Fruit fly (Drosophila melanogaster) whole organism, wandering third instar larva: ENCODE data around the gene Nse4.

ENCODE experiments used
- Abd-B ChIP-seq: fragments of >200 bp; optimal IDR thresholded peaks from 2 replicates; lab custom pipeline; 2017; ENCODE audit warnings: missing biosample characterization, missing genetic modification characterization
- CG32264 ChIP-seq: fragments of 200-800 bp; sonication (Bioruptor generic); optimal IDR thresholded peaks from 2 replicates; lab custom pipeline; 2016; ENCODE audit warnings: missing biosample characterization, missing genetic modification characterization
- CG9705 ChIP-seq: fragments of 200-800 bp; sonication (Bioruptor generic); optimal IDR thresholded peaks from 2 replicates; lab custom pipeline; 2018; ENCODE audit warnings: missing biosample characterization, mild to moderate bottlenecking, missing genetic modification characterization
- CrebA ChIP-seq: fragments of 200-800 bp; sonication (Bioruptor generic); optimal IDR thresholded peaks from 2 replicates; lab custom pipeline; 2016; ENCODE audit warnings: missing biosample characterization, mild to moderate bottlenecking, missing genetic modification characterization, borderline replicate concordance
- Dfd ChIP-seq: fragments of >200 bp; optimal IDR thresholded peaks from 2 replicates; lab custom pipeline; 2017; ENCODE audit warnings: missing biosample characterization, missing genetic modification characterization
- Dif ChIP-seq: fragments of 200-275, 200-300 bp; sonication (Bioruptor generic); optimal IDR thresholded peaks from 2 replicates; lab custom pipeline; 2018; ENCODE audit warnings: missing biosample characterization, missing genetic modification characterization; ENCODE audit not compliant: partially characterized antibody
- GATAd ChIP-seq: sonication (Bioruptor generic); optimal IDR thresholded peaks from 2 replicates; lab custom pipeline; 2016; ENCODE audit warnings: missing biosample characterization, missing genetic modification characterization
- HLH106 ChIP-seq: fragments of 200-800 bp; optimal IDR thresholded peaks from 3 replicates; lab custom pipeline; 2019; ENCODE audit warnings: missing biosample characterization, mild to moderate bottlenecking, missing genetic modification characterization, moderate library complexity
- Hnf4 ChIP-seq: fragments of 200-800 bp; sonication (Bioruptor generic); optimal IDR thresholded peaks from 2 replicates; lab custom pipeline; 2016; ENCODE audit warnings: missing biosample characterization, mild to moderate bottlenecking, missing genetic modification characterization
- Hr78 ChIP-seq: fragments of >200 bp; optimal IDR thresholded peaks from 2 replicates; lab custom pipeline; 2017; ENCODE audit warnings: missing biosample characterization, missing genetic modification characterization
- Mio ChIP-seq: sonication (Bioruptor generic); optimal IDR thresholded peaks from 2 replicates; lab custom pipeline; 2016; ENCODE audit warnings: missing biosample characterization, missing genetic modification characterization
- Myc ChIP-seq: fragments of >200 bp; optimal IDR thresholded peaks from 2 replicates; lab custom pipeline; 2017
- N ChIP-seq: fragments of >200 bp; optimal IDR thresholded peaks from 2 replicates; lab custom pipeline; 2018; ENCODE audit warnings: missing biosample characterization, missing external identifiers, missing genetic modification characterization
- OdsH ChIP-seq: fragments of 200-800 bp; sonication (Bioruptor generic); optimal IDR thresholded peaks from 2 replicates; lab custom pipeline; 2016; ENCODE audit warnings: missing biosample characterization, mild to moderate bottlenecking, missing genetic modification characterization
- Vsx2 ChIP-seq: fragments of 200-300, 225-300 bp; sonication (Bioruptor generic); optimal IDR thresholded peaks from 2 replicates; lab custom pipeline; 2018; ENCODE audit warnings: missing biosample characterization, missing genetic modification characterization; ENCODE audit not compliant: partially characterized antibody
- br ChIP-seq: fragments of 200-800 bp; sonication (Bioruptor generic); optimal IDR thresholded peaks from 2 replicates; lab custom pipeline; 2016; ENCODE audit warnings: missing biosample characterization, missing genetic modification characterization
- brk ChIP-seq: fragments of 200-800 bp; sonication (Bioruptor generic); optimal IDR thresholded peaks from 2 replicates; lab custom pipeline; 2016; ENCODE audit warnings: missing biosample characterization, mild to moderate bottlenecking, missing genetic modification characterization
- dl ChIP-seq, 2 experiments: fragments of 175-275, 200-275 bp in 1 of 2; fragments of 200-275 bp in 1 of 2; sonication (Bioruptor generic); optimal IDR thresholded peaks; lab custom pipeline; 2018; ENCODE audit warnings: mild to moderate bottlenecking in 2 of 2, missing biosample characterization in 2 of 2, missing genetic modification characterization in 2 of 2, moderate library complexity in 2 of 2; ENCODE audit not compliant: partially characterized antibody in 2 of 2, insufficient read depth in 1 of 2
- dmrt93B ChIP-seq: fragments of 200-800 bp; sonication (Bioruptor generic); optimal IDR thresholded peaks from 2 replicates; lab custom pipeline; 2018; ENCODE audit warnings: missing biosample characterization, mild to moderate bottlenecking, missing genetic modification characterization
- dsf ChIP-seq: sonication (Bioruptor generic); optimal IDR thresholded peaks from 2 replicates; lab custom pipeline; 2016; ENCODE audit warnings: missing biosample characterization, missing genetic modification characterization, borderline replicate concordance
- ey ChIP-seq: fragments of 200-800 bp; sonication (Bioruptor generic); optimal IDR thresholded peaks from 2 replicates; lab custom pipeline; 2016; ENCODE audit warnings: missing biosample characterization, missing genetic modification characterization
- foxo ChIP-seq, 2 experiments: fragments of 200-800 bp; sonication (Bioruptor generic); optimal IDR thresholded peaks; 2 replicates in 1 of 2; 3 replicates in 1 of 2; lab custom pipeline; 2016 to 2017; ENCODE audit warnings: missing biosample characterization in 2 of 2, missing genetic modification characterization in 2 of 2
- jim ChIP-seq: fragments of 175-275, 200-325 bp; sonication (Bioruptor generic); optimal IDR thresholded peaks from 2 replicates; lab custom pipeline; 2016; ENCODE audit warnings: missing biosample characterization, mild to moderate bottlenecking, missing genetic modification characterization
- lola ChIP-seq: fragments of >200 bp; optimal IDR thresholded peaks from 2 replicates; lab custom pipeline; 2017; ENCODE audit warnings: missing biosample characterization, missing genetic modification characterization
- pan ChIP-seq: fragments of >200 bp; optimal IDR thresholded peaks from 2 replicates; lab custom pipeline; 2017
- rgr ChIP-seq: fragments of 200-800 bp; sonication (Bioruptor generic); optimal IDR thresholded peaks from 3 replicates; lab custom pipeline; 2016; ENCODE audit warnings: missing biosample characterization, mild to moderate bottlenecking, missing genetic modification characterization
- sage ChIP-seq: fragments of 200-800 bp; sonication (Bioruptor generic); optimal IDR thresholded peaks from 2 replicates; lab custom pipeline; 2016; ENCODE audit warnings: missing biosample characterization, mild to moderate bottlenecking, missing genetic modification characterization
- sv ChIP-seq: fragments of 200-800 bp; sonication (Bioruptor generic); optimal IDR thresholded peaks from 3 replicates; lab custom pipeline; 2016; ENCODE audit warnings: missing biosample characterization, missing genetic modification characterization
- tai ChIP-seq: sonication (Bioruptor generic); optimal IDR thresholded peaks from 2 replicates; lab custom pipeline; 2016; ENCODE audit warnings: missing biosample characterization, missing genetic modification characterization
- usp ChIP-seq: fragments of >200 bp; optimal IDR thresholded peaks from 2 replicates; lab custom pipeline; 2017; ENCODE audit warnings: missing biosample characterization, missing genetic modification characterization
- woc ChIP-seq: sonication (Bioruptor generic); optimal IDR thresholded peaks from 2 replicates; lab custom pipeline; 2016; ENCODE audit warnings: missing biosample characterization, mild to moderate bottlenecking, missing genetic modification characterization

The Nse4 gene

DNA sequence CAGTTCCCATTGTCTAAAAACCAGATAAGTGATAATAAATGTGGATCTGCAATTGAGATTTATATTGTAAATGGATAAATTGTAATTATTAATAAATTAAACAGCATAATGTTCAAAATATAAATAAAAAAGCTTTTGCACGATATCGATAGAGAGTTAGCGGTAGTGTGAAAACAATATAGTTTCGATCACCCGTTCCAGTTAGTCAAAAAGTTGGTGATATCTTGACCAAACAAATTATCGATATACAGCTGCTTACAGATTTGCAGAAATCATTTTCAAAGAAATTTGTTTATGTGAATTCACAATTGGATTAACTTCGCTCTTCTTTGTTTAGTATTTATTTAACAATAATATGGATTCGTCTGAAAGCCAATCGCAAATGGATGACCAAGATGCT is at the start of gene Nse4:
Gene Nse4 (plus strand): TSS at position 267 of the 400 bp plus-strand sequence.
- TF ChIP-seq woc (GFP tag; lab: Kevin White, UChicago) (no peak), CG32264 (GFP tag; lab: Kevin White, UChicago) (no peak), N (GFP tag; lab: Kevin White, UChicago) (peak; percentile 10), Dfd (GFP tag; lab: Kevin White, UChicago) (no peak), GATAd (GFP tag; lab: Kevin White, UChicago) (no peak), OdsH (GFP tag; lab: Kevin White, UChicago) (no peak)
- TF ChIP-seq, all 38 proteins: peak for 1

DNA sequence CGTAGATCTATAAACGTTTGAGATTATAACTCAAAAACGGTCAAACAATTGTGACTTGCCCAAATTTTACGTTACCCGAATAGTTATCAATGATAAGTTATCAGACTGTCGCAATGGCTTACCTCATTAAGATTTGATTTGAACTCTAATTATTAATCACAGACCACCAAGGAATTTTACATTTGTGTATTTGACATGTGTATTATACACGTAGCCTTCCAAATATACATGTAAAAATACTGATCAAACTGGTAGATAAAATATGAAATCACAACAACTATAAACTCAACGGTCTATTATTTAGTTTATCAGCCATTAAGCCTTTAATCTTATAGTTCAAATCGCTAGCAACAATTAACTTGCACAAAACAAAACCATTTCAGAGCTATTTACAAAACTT is 45.8 kb upstream of the Nse4 start:
- TF ChIP-seq dl (GFP tag; optimal IDR thresholded peaks at IDR 0.05; lab: Kevin White, UChicago; ENCODE audit: insufficient read depth in 1 of 2, partially characterized antibody in 2 of 2) (no peak), dsf (GFP tag; lab: Kevin White, UChicago) (no peak), Abd-B (GFP tag; lab: Kevin White, UChicago) (no peak), woc (GFP tag; lab: Kevin White, UChicago) (no peak), sage (no peak), Dif (no peak), pan (lab: Kevin White, UChicago) (no peak), br (no peak)

DNA sequence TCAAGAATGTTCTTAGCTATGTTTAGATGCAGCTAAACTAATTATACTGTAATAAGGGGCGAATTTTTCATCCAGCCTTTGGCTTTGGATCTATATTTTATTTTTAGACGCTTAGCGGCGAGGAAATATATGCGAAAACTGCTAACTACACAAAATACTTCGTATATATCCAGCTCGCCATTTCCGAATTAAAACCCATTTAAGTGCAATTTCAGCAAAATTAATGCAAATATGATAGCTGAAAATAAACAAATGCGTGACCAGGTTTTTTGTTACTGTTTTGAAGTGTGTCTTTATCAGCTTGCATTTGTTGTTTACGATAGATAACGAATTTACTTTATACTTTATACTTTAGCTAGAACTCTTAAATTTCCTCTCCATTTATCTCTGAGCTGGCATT is 44.2 kb upstream of the Nse4 start:
- TF ChIP-seq foxo (GFP tag; optimal IDR thresholded peaks at IDR 0.05; lab: Kevin White, UChicago): no peak
- no peak for TF ChIP-seq rgr
- TF ChIP-seq tai: peak; percentile 31
- TF ChIP-seq sage: no peak
- TF ChIP-seq Mio: no peak
- TF ChIP-seq pan (lab: Kevin White, UChicago): no peak
- no peak for TF ChIP-seq ey (GFP tag; lab: Kevin White, UChicago)
- TF ChIP-seq br: no peak

DNA sequence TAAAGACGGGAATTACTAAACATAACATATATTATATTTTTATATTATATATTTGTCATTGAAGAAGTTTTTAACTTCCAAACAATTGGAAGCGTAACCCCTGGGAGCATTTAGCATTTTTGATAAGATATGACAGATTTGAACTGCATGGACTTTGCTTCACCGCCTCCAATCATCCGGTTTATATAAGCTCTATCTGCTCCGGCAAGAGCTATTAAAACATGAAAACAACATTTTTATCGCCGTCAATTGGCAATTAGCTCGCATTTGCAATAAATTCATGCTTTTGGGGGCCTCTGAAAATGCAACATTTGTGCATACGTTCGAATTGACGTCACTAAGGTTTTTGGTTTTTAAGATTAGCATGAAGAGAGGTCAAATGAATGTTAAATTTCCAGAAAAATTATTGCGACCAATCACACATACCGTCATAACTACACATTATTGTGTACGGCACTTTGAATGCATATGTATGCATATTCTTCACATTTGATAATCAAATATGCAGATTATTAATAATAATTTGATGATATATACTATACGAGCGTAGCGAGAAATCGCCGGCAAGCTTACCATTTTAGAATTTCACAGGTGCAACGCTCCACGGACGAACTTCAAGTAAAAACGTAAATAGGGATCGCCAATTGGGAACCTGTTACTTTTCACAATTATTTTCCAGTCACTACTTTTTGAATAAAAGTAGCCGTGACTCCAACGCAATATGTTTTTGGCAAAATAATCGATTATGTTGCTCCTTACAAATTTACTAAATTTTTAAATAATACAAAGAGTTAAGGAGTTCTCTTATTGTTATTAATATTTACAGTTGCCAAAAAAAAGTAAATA is 43.4 kb upstream of the Nse4 start, which contains the start of gene Mdh1:
Gene Mdh1 (minus strand): TSS at position 691 of the 846 bp plus-strand sequence.
- TF ChIP-seq dsf (GFP tag; lab: Kevin White, UChicago) (no peak), usp (GFP tag; lab: Kevin White, UChicago) (no peak), dl (GFP tag; optimal IDR thresholded peaks at IDR 0.05; lab: Kevin White, UChicago; ENCODE audit: insufficient read depth in 1 of 2, partially characterized antibody in 2 of 2) (peak in 1 of 2 experiments; percentile 11), Mio (no peak), lola (GFP tag; lab: Kevin White, UChicago) (no peak), brk (peak; percentile 52), dmrt93B (GFP tag; lab: Kevin White, UChicago) (no peak), CrebA (GFP tag; lab: Kevin White, UChicago) (no peak), Hr78 (no peak), br (no peak), CG9705 (no peak), OdsH (GFP tag; lab: Kevin White, UChicago) (peak; percentile 14), Hnf4 (GFP tag; lab: Kevin White, UChicago) (peak; percentile 10), rgr (peak; percentile 13), Vsx2 (GFP tag; lab: Kevin White, UChicago) (no peak), Myc (no peak), Abd-B (GFP tag; lab: Kevin White, UChicago) (no peak), sage (peak; percentile 37), woc (GFP tag; lab: Kevin White, UChicago) (peak; percentile 6), jim (GFP tag; lab: Kevin White, UChicago) (no peak), sv (GFP tag; lab: Kevin White, UChicago) (no peak), N (GFP tag; lab: Kevin White, UChicago) (no peak)

DNA sequence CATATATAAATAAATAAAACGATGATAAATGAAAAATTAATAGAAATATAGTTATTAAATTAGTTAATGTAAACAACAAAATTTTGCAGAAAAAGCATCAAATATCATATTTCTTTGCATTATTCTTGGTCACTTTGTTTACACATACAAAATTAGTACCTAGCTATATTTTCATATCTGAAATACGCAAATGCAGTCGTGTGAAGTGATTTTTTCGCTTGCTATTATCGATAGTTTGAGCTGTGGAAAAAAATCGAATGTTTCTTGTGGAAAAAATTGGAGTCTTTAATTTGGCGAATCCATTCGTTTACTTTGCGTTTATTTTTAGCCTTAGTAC is 42.8 kb upstream of the Nse4 start, which contains the start of gene Cnot4:
Gene Cnot4 (plus strand): TSS at position 229 of the 337 bp plus-strand sequence.
- TF ChIP-seq HLH106 (tag; lab: Kevin White, UChicago): no peak
- TF ChIP-seq Myc: peak; percentile 53
- peak; percentile 13 for TF ChIP-seq woc (GFP tag; lab: Kevin White, UChicago)
